Worm (Caenorhabditis elegans) whole organism, young adult: Measurements from ENCODE around the gene alkb-7.

Source experiments
- C06A6.2 ChIP-seq: fragments of 200-800 bp; sonication (Bioruptor generic); conservative IDR thresholded peaks from 2 replicates; pipeline ENCODE4 v1.3.6; 2022; ENCODE audit warnings: missing genetic modification characterization, missing compliant biosample characterization
- K12H6.12 ChIP-seq: fragments of 200-800 bp; sonication (Bioruptor generic); optimal IDR thresholded peaks from 2 replicates; lab custom pipeline; 2018; ENCODE audit warnings: mild to moderate bottlenecking, missing genetic modification characterization, missing compliant biosample characterization
- T07F8.4 ChIP-seq: sonication (generic microtip); optimal IDR thresholded peaks from 2 replicates; lab custom pipeline; 2016; ENCODE audit warnings: mild to moderate bottlenecking, missing genetic modification characterization, moderate library complexity, missing compliant biosample characterization
- aptf-2 ChIP-seq: fragments of 200-800 bp; sonication (Bioruptor generic); conservative IDR thresholded peaks from 2 replicates; pipeline ENCODE4 v1.3.6; 2022; ENCODE audit warnings: missing genetic modification reagents, missing genetic modification characterization, missing compliant biosample characterization
- aptf-3 ChIP-seq: fragments of 200-800 bp; sonication (Bioruptor generic); IDR thresholded peaks from 2 replicates; pipeline ENCODE4 v1.3.6; 2022; ENCODE audit warnings: missing genetic modification characterization, missing compliant biosample characterization
- attf-6 ChIP-seq: fragments of 200-800 bp; sonication (Bioruptor generic); IDR thresholded peaks from 2 replicates; pipeline ENCODE4 v1.3.6; 2022; ENCODE audit warnings: missing genetic modification reagents, missing genetic modification characterization, missing compliant biosample characterization
- cebp-1 ChIP-seq, 2 experiments: fragments of 200-800 bp in 1 of 2; sonication (Bioruptor generic) in 1 of 2; sonication (generic microtip) in 1 of 2; IDR thresholded peaks in 1 of 2; optimal IDR thresholded peaks in 1 of 2; 2 replicates each; pipeline versions ENCODE4 v1.3.6 to Lab custom; 2017 to 2022; ENCODE audit warnings: missing compliant biosample characterization in 2 of 2, missing genetic modification characterization in 2 of 2, mild to moderate bottlenecking in 1 of 2, missing genetic modification reagents in 1 of 2, moderate library complexity in 1 of 2
- ceh-79 ChIP-seq: sonication (generic microtip); optimal IDR thresholded peaks from 2 replicates; lab custom pipeline; 2017; ENCODE audit warnings: mild to moderate bottlenecking, missing genetic modification characterization, missing compliant biosample characterization
- ceh-91 ChIP-seq: fragments of 200-800 bp; sonication (Bioruptor generic); IDR thresholded peaks from 2 replicates; pipeline ENCODE4 v1.3.6; 2022; ENCODE audit warnings: missing genetic modification reagents, missing genetic modification characterization, missing compliant biosample characterization
- chd-7 ChIP-seq: sonication (generic microtip); optimal IDR thresholded peaks from 2 replicates; lab custom pipeline; 2016; ENCODE audit warnings: mild to moderate bottlenecking, missing genetic modification characterization, moderate library complexity, missing compliant biosample characterization
- dox-1 ChIP-seq: fragments of 200-800 bp; sonication (Bioruptor generic); IDR thresholded peaks from 2 replicates; pipeline ENCODE4 v1.3.6; 2022; ENCODE audit warnings: missing genetic modification reagents, missing genetic modification characterization, missing compliant biosample characterization
- egrh-3 ChIP-seq: fragments of 200-800 bp; sonication (Bioruptor generic); IDR thresholded peaks from 2 replicates; pipeline ENCODE4 v1.3.6; 2022; ENCODE audit warnings: missing genetic modification reagents, missing genetic modification characterization, missing compliant biosample characterization
- him-1 ChIP-seq: sonication (generic microtip); optimal IDR thresholded peaks from 2 replicates; lab custom pipeline; 2016; ENCODE audit warnings: missing genotype, missing genetic modification reagents, missing genetic modification characterization, missing compliant biosample characterization
- hlh-26 ChIP-seq: fragments of 200-800 bp; sonication (Bioruptor generic); conservative IDR thresholded peaks from 2 replicates; pipeline ENCODE4 v1.3.6; 2022; ENCODE audit warnings: missing genetic modification reagents, missing genetic modification characterization, missing compliant biosample characterization
- hmg-1.2 ChIP-seq: fragments of 200-800 bp; sonication (Bioruptor generic); IDR thresholded peaks from 2 replicates; pipeline ENCODE4 v1.3.6; 2022; ENCODE audit warnings: missing genetic modification reagents, missing genetic modification characterization, missing compliant biosample characterization
- hrde-1 ChIP-seq: sonication (generic microtip); optimal IDR thresholded peaks from 2 replicates; lab custom pipeline; 2016; ENCODE audit warnings: missing genetic modification characterization, mild to moderate bottlenecking, missing compliant biosample characterization, moderate library complexity, missing genotype, missing genetic modification reagents, borderline replicate concordance
- hsf-1 ChIP-seq: fragments of 200-800 bp; sonication (Bioruptor generic); IDR thresholded peaks from 2 replicates; pipeline ENCODE4 v1.3.6; 2022; ENCODE audit warnings: missing genetic modification reagents, missing genetic modification characterization, missing compliant biosample characterization
- let-526 ChIP-seq: fragments of 200-800 bp; sonication (Bioruptor generic); IDR thresholded peaks from 2 replicates; pipeline ENCODE4 v1.3.6; 2022; ENCODE audit warnings: missing genetic modification reagents, missing genetic modification characterization, missing compliant biosample characterization
- lsl-1 ChIP-seq: fragments of 200-800 bp; sonication (Bioruptor generic); optimal IDR thresholded peaks from 2 replicates; lab custom pipeline; 2018; ENCODE audit warnings: mild to moderate bottlenecking, missing genetic modification characterization, moderate library complexity, missing compliant biosample characterization
- madf-3 ChIP-seq: fragments of 200-800 bp; sonication (Bioruptor generic); IDR thresholded peaks from 2 replicates; pipeline ENCODE4 v1.3.6; 2022; ENCODE audit warnings: missing genetic modification reagents, missing genetic modification characterization, missing compliant biosample characterization
- nfya-1 ChIP-seq: sonication (generic microtip); optimal IDR thresholded peaks from 2 replicates; lab custom pipeline; 2017; ENCODE audit warnings: antibody characterized with exemption, missing compliant biosample characterization, missing genetic modification characterization, borderline replicate concordance; ENCODE audit not compliant: insufficient read depth
- nhr-120 ChIP-seq: fragments of 200-800 bp; sonication (Bioruptor generic); IDR thresholded peaks from 2 replicates; pipeline ENCODE4 v1.3.6; 2022; ENCODE audit warnings: missing genetic modification characterization, missing compliant biosample characterization
- nhr-80 ChIP-seq: sonication (generic microtip); optimal IDR thresholded peaks from 2 replicates; lab custom pipeline; 2016; ENCODE audit warnings: missing genetic modification characterization, missing compliant biosample characterization
- pha-4 ChIP-seq: fragments of 150-350 bp; sonication (generic microtip); optimal IDR thresholded peaks from 2 replicates; lab custom pipeline; 2014; ENCODE audit warnings: missing biosample characterization, missing genetic modification reagents, missing genetic modification characterization
- rpc-1 ChIP-seq, 2 experiments: fragments of 150-350 bp in 1 of 2; sonication (generic microtip) in 1 of 2; optimal IDR thresholded peaks; 2 replicates each; lab custom pipeline; 2014 to 2018; ENCODE audit warnings: missing biosample characterization in 1 of 2, missing genetic modification characterization in 1 of 2, missing genetic modification reagents in 1 of 2, missing genotype in 1 of 2
- snpc-1.3 ChIP-seq: sonication (generic microtip); optimal IDR thresholded peaks from 2 replicates; lab custom pipeline; 2017; ENCODE audit warnings: missing genetic modification characterization, mild to moderate bottlenecking, missing compliant biosample characterization, antibody characterized with exemption, moderate library complexity, missing genotype, missing genetic modification reagents; ENCODE audit not compliant: insufficient read depth
- unc-62 ChIP-seq: fragments of 150-350 bp; optimal IDR thresholded peaks from 2 replicates; lab custom pipeline; 2014; ENCODE audit warnings: missing biosample characterization, missing genetic modification reagents, missing genetic modification characterization
- ztf-18 ChIP-seq: sonication (generic microtip); optimal IDR thresholded peaks from 2 replicates; lab custom pipeline; 2016; ENCODE audit warnings: missing genotype, mild to moderate bottlenecking, missing genetic modification characterization, missing compliant biosample characterization
- ztf-26 ChIP-seq: sonication (generic microtip); optimal IDR thresholded peaks from 2 replicates; lab custom pipeline; 2017; ENCODE audit warnings: missing genetic modification characterization, missing compliant biosample characterization

alkb-7 gene

ce11 chrII:12787831-12788248, at the start of gene alkb-7 (continued):
- TF ChIP-seq ceh-91 (GFP tag; lab: Robert Waterston, UW) (0 out of 2 replicates have a peak, but pooled peaks have one; percentile 34), him-1 (tag; lab: Kevin White, UChicago) (peak; percentile 44), aptf-3 (GFP tag; lab: Robert Waterston, UW) (no peak), let-526 (GFP tag; lab: Robert Waterston, UW) (0 out of 2 replicates have a peak, but pooled peaks have one; percentile 37), hlh-26 (GFP tag; lab: Robert Waterston, UW) (no peak), nhr-120 (no peak), chd-7 (tag; lab: Kevin White, UChicago) (peak; percentile 49), T07F8.4 (tag; lab: Kevin White, UChicago) (no peak)
- TF ChIP-seq, all 124 proteins: peak for 24

ce11 chrII:12830347-12830746, 42.4 kb upstream of the alkb-7 start, which contains the start of gene bcmo-1:
bcmo-1 (plus strand) TSS chrII:12830676.
- TF ChIP-seq hsf-1 (GFP tag; lab: Robert Waterston, UW) (no peak), hmg-1.2 (GFP tag; lab: Robert Waterston, UW) (peak; percentile 37; the same call in 1 of the 2 replicates)

ce11 chrII:12828863-12829262, 40.9 kb upstream of the alkb-7 start, which contains the start of gene Y46G5A.23:
Y46G5A.23 (minus strand) TSS chrII:12828963.
- TF ChIP-seq ztf-26 (tag; lab: Kevin White, UChicago): no peak
- TF ChIP-seq K12H6.12: no peak
- TF ChIP-seq snpc-1.3 (tag; lab: Kevin White, UChicago): no peak
- no peak for TF ChIP-seq pha-4 (tag; lab: Kevin White, UChicago)
- no peak for TF ChIP-seq madf-3 (GFP tag; lab: Robert Waterston, UW)
- no peak for TF ChIP-seq rpc-1 (optimal IDR thresholded peaks at IDR 0.05; lab: Kevin White, UChicago)
- no peak for TF ChIP-seq rpc-1 (tag; optimal IDR thresholded peaks at IDR 0.05; lab: Kevin White, UChicago)
- TF ChIP-seq attf-6 (GFP tag; lab: Robert Waterston, UW): no peak
- TF ChIP-seq lsl-1 (GFP tag; lab: Kevin White, UChicago): no peak
- TF ChIP-seq dox-1 (GFP tag; lab: Robert Waterston, UW): no peak
- no peak for TF ChIP-seq nfya-1 (tag; lab: Kevin White, UChicago)
- no peak for TF ChIP-seq C06A6.2
- TF ChIP-seq hlh-26 (GFP tag; lab: Robert Waterston, UW): no peak

ce11 chrII:12826752-12827151, 38.8 kb upstream of the alkb-7 start, which contains the start of gene Y46G5A.38:
Y46G5A.38 (plus strand) TSS chrII:12827052.
- no peak for TF ChIP-seq nfya-1 (tag; lab: Kevin White, UChicago)
- TF ChIP-seq ztf-18: no peak

- no peak for TF ChIP-seq hrde-1
- TF ChIP-seq egrh-3 (GFP tag; lab: Robert Waterston, UW): 0 out of 2 replicates have a peak, but pooled peaks have one; percentile 6
- no peak for TF ChIP-seq unc-62 (GFP tag; lab: Kevin White, UChicago)
These were observed 36.5 kb upstream of the alkb-7 start for ce11 chrII:12824463-12824862.

ce11 chrII:12823437-12823836, 35.5 kb upstream of the alkb-7 start, which contains the start of gene Y46G5A.36:
Y46G5A.36 (plus strand) TSS chrII:12823679.
- TF ChIP-seq ceh-79 (tag; lab: Kevin White, UChicago): no peak
- TF ChIP-seq aptf-2 (GFP tag; lab: Robert Waterston, UW): no peak
- TF ChIP-seq cebp-1 (GFP tag; IDR thresholded peaks at IDR 0.05; lab: Robert Waterston, UW): no peak
- no peak for TF ChIP-seq cebp-1 (tag; optimal IDR thresholded peaks at IDR 0.05; lab: Kevin White, UChicago)
- no peak for TF ChIP-seq lsl-1 (GFP tag; lab: Kevin White, UChicago)
- TF ChIP-seq nhr-80 (tag; lab: Kevin White, UChicago): peak; percentile 41
